Fruit fly (Drosophila melanogaster) whole organism, prepupa: ENCODE measurements around the gene mus81.

ENCODE experiments used
- CG3919 ChIP-seq: fragments of 200-800 bp; sonication (Bioruptor generic); optimal IDR thresholded peaks from 3 replicates; lab custom pipeline; 2016; ENCODE audit warnings: missing biosample characterization, missing genetic modification characterization
- CG6163 ChIP-seq: fragments of 200-800 bp; sonication (Bioruptor generic); IDR thresholded peaks from 3 replicates; pipeline ENCODE4 v1.3.6; 2022; ENCODE audit warnings: missing biosample characterization, missing genetic modification characterization
- Ets21C ChIP-seq: fragments of 200-800 bp; sonication (Bioruptor generic); optimal IDR thresholded peaks from 3 replicates; lab custom pipeline; 2016; ENCODE audit warnings: missing biosample characterization, missing genetic modification characterization
- acj6 ChIP-seq: fragments of 200-800 bp; sonication (Bioruptor generic); optimal IDR thresholded peaks from 3 replicates; lab custom pipeline; 2016; ENCODE audit warnings: missing biosample characterization, missing genetic modification characterization
- cyc ChIP-seq: fragments of 200-800 bp; sonication (Bioruptor generic); optimal IDR thresholded peaks from 3 replicates; lab custom pipeline; 2016; ENCODE audit warnings: missing biosample characterization, missing genetic modification characterization
- dac ChIP-seq: fragments of 200-800 bp; sonication (Bioruptor generic); optimal IDR thresholded peaks from 2 replicates; lab custom pipeline; 2017; ENCODE audit warnings: missing biosample characterization, mild to moderate bottlenecking, missing genetic modification characterization
- fd85E ChIP-seq: fragments of 200-800 bp; sonication (Bioruptor generic); optimal IDR thresholded peaks from 3 replicates; lab custom pipeline; 2016; ENCODE audit warnings: missing biosample characterization, missing genetic modification characterization
- fkh ChIP-seq: fragments of 200-800 bp; sonication (Bioruptor generic); optimal IDR thresholded peaks from 3 replicates; lab custom pipeline; 2017; ENCODE audit warnings: missing biosample characterization, mild to moderate bottlenecking, missing genetic modification characterization, moderate library complexity
- pdm3 ChIP-seq: fragments of 200-800 bp; sonication (Bioruptor generic); optimal IDR thresholded peaks from 3 replicates; lab custom pipeline; 2016; ENCODE audit warnings: missing biosample characterization, missing genetic modification characterization

- TF ChIP-seq fd85E (GFP tag; lab: Kevin White, UChicago) (no peak), CG3919 (GFP tag; lab: Kevin White, UChicago) (peak; percentile 32), CG6163 (GFP tag; lab: Robert Waterston, UW) (0 out of 3 replicates have a peak, but pooled peaks have one; percentile 30), fkh (GFP tag; lab: Kevin White, UChicago) (no peak), acj6 (GFP tag; lab: Kevin White, UChicago) (no peak), Ets21C (GFP tag; lab: Kevin White, UChicago) (no peak), cyc (GFP tag; lab: Kevin White, UChicago) (peak; percentile 36), dac (no peak), pdm3 (GFP tag; lab: Kevin White, UChicago) (no peak)
Measured at dm6 chrX:955873-956272, 15.0 kb downstream of the mus81 start.
